Worm (Caenorhabditis elegans): ENCODE results near the gene F15E6.3.

Gene F15E6.3

ce11 chrIV:4316813-4317408 lies 22.2 kb downstream of the F15E6.3 start, which contains the start of gene Y24D9B.1:
Y24D9B.1 (plus strand) TSS chrIV:4317358.
- TF ChIP-seq Y95B8A.8 (GFP tag; IDR thresholded peaks at IDR 0.05) (0 out of 2 replicates have a peak, but pooled peaks have one; percentile 34), dpff-1 (tag; optimal IDR thresholded peaks at IDR 0.05) (peak; percentile 33), let-607 (tag; optimal IDR thresholded peaks at IDR 0.05) (no peak), hsf-1 (GFP tag; IDR thresholded peaks at IDR 0.05) (0 out of 2 replicates have a peak, but pooled peaks have one; percentile 36), lsl-1 (GFP tag; optimal IDR thresholded peaks at IDR 0.05) (peak; percentile 8), cebp-1 (GFP tag; IDR thresholded peaks at IDR 0.05) (no peak), cebp-1 (tag; optimal IDR thresholded peaks at IDR 0.05) (no peak), Y53G8AR.9 (GFP tag; conservative IDR thresholded peaks at IDR 0.05) (peak; percentile 70; the same call in 1 of the 2 replicates), T26A5.8 (tag; optimal IDR thresholded peaks at IDR 0.05) (no peak), fkh-3 (tag; optimal IDR thresholded peaks at IDR 0.05) (no peak), F39B2.1 (GFP tag; IDR thresholded peaks at IDR 0.05) (0 out of 2 replicates have a peak, but pooled peaks have one; percentile 10), nfya-2 (GFP tag; IDR thresholded peaks at IDR 0.05) (peak; percentile 63; the same call in 1 of the 2 replicates), tbx-9 (tag; optimal IDR thresholded peaks at IDR 0.05; ENCODE audit: borderline replicate concordance) (no peak), F49E8.2 (tag; optimal IDR thresholded peaks at IDR 0.05; ENCODE audit: insufficient read depth) (peak; percentile 3), madf-6 (GFP tag; IDR thresholded peaks at IDR 0.05) (peak; percentile 40; the same call in 1 of the 2 replicates), attf-5 (GFP tag; optimal IDR thresholded peaks at IDR 0.05) (no peak), akir-1 (GFP tag; optimal IDR thresholded peaks at IDR 0.05) (no peak), attf-6 (GFP tag; IDR thresholded peaks at IDR 0.05) (peak; percentile 65), pbrm-1 (GFP tag; IDR thresholded peaks at IDR 0.05) (0 out of 2 replicates have a peak, but pooled peaks have one; percentile 30), snpc-3.4 (tag; optimal IDR thresholded peaks at IDR 0.05) (peak; percentile 8), ekl-4 (GFP tag; IDR thresholded peaks at IDR 0.05) (peak; percentile 47; the same call in 1 of the 2 replicates), F33H1.4 (GFP tag; IDR thresholded peaks at IDR 0.05) (peak; percentile 5; the same call in 1 of the 2 replicates), lin-26 (GFP tag; IDR thresholded peaks at IDR 0.05) (peak; percentile 36; the same call in 1 of the 2 replicates), B0336.3 (GFP tag; IDR thresholded peaks at IDR 0.05) (0 out of 2 replicates have a peak, but pooled peaks have one; percentile 9), bed-2 (GFP tag; IDR thresholded peaks at IDR 0.05) (no peak), ztf-18 (tag; optimal IDR thresholded peaks at IDR 0.05) (no peak), ztf-22 (GFP tag; optimal IDR thresholded peaks at IDR 0.05) (no peak), lin-54 (GFP tag; optimal IDR thresholded peaks at IDR 0.05) (peak; percentile 1)

ce11 chrIV:4317638-4318037 lies 22.9 kb downstream of the F15E6.3 start:
- TF ChIP-seq nhr-120 (GFP tag; IDR thresholded peaks at IDR 0.05): no peak
- peak; percentile 75 for TF ChIP-seq cebp-1 (GFP tag; IDR thresholded peaks at IDR 0.05)
- TF ChIP-seq cebp-1 (tag; optimal IDR thresholded peaks at IDR 0.05): peak; percentile 79

- no peak for TF ChIP-seq Y53G8AR.9 (GFP tag; conservative IDR thresholded peaks at IDR 0.05)
- peak; percentile 77 for TF ChIP-seq cebp-1 (GFP tag; IDR thresholded peaks at IDR 0.05)
- TF ChIP-seq cebp-1 (tag; optimal IDR thresholded peaks at IDR 0.05): peak; percentile 95
These were observed 23.4 kb downstream of the F15E6.3 start for ce11 chrIV:4318056-4318455.

- TF ChIP-seq Y53G8AR.9 (GFP tag; conservative IDR thresholded peaks at IDR 0.05) (no peak), Y79H2A.3 (GFP tag; conservative IDR thresholded peaks at IDR 0.05) (no peak), zfh-2 (GFP tag; conservative IDR thresholded peaks at IDR 0.05) (no peak), ztf-3 (GFP tag; optimal IDR thresholded peaks at IDR 0.05) (no peak), nhr-179 (tag; optimal IDR thresholded peaks at IDR 0.05) (no peak), B0261.1 (tag; optimal IDR thresholded peaks at IDR 0.05) (no peak), Y56A3A.18 (GFP tag; IDR thresholded peaks at IDR 0.05) (no peak), ama-1 (optimal IDR thresholded peaks at IDR 0.05) (no peak), ama-1 (GFP tag; optimal IDR thresholded peaks at IDR 0.05) (no peak), nhr-80 (tag; optimal IDR thresholded peaks at IDR 0.05) (no peak), snpc-1.3 (tag; optimal IDR thresholded peaks at IDR 0.05; ENCODE audit: insufficient read depth) (no peak), tbx-9 (tag; optimal IDR thresholded peaks at IDR 0.05; ENCODE audit: borderline replicate concordance) (no peak), sdz-38 (tag; optimal IDR thresholded peaks at IDR 0.05) (no peak), C06A6.2 (GFP tag; conservative IDR thresholded peaks at IDR 0.05) (no peak), nfya-2 (GFP tag; IDR thresholded peaks at IDR 0.05) (no peak)
These were observed 24.8 kb downstream of the F15E6.3 start for ce11 chrIV:4319473-4319872.
